Fruit fly (Drosophila melanogaster) whole organism, embryonic: ENCODE measurements around the gene CG10996.

Experiments
- Asciz ChIP-seq: fragments of 200-800 bp; sonication (Bioruptor generic); optimal IDR thresholded peaks from 2 replicates; lab custom pipeline; 2017; ENCODE audit warnings: missing biosample characterization, mild to moderate bottlenecking, missing genetic modification characterization, missing genetic modification reagents
- Atf-2 ChIP-seq: fragments of 200-800 bp; sonication (Bioruptor generic); optimal IDR thresholded peaks from 2 replicates; lab custom pipeline; 2016; ENCODE audit warnings: missing biosample characterization, missing genetic modification characterization
- B-H2 ChIP-seq: fragments of 200-800 bp; sonication (Bioruptor generic); optimal IDR thresholded peaks from 2 replicates; lab custom pipeline; 2018; ENCODE audit warnings: missing biosample characterization, mild to moderate bottlenecking, missing genetic modification characterization
- CG11085 ChIP-seq: fragments of 200-800 bp; sonication (Bioruptor generic); IDR thresholded peaks from 2 replicates; pipeline ENCODE4 v1.3.6; 2022; ENCODE audit warnings: missing biosample characterization, missing genetic modification characterization
- CG11695 ChIP-seq: fragments of 200-800 bp; sonication (Bioruptor generic); IDR thresholded peaks from 3 replicates; pipeline ENCODE4 v1.3.6; 2022; ENCODE audit warnings: missing biosample characterization, missing genetic modification characterization
- CG11696 ChIP-seq: fragments of 200-800 bp; sonication (Bioruptor generic); IDR thresholded peaks from 2 replicates; pipeline ENCODE4 v1.3.6; 2022; ENCODE audit warnings: missing biosample characterization, missing genetic modification characterization
- CG12104 ChIP-seq: fragments of 200-800 bp; sonication (Bioruptor generic); optimal IDR thresholded peaks from 3 replicates; lab custom pipeline; 2016; ENCODE audit warnings: missing biosample characterization, missing genetic modification characterization
- CG1233 ChIP-seq: fragments of 200-800 bp; sonication (Bioruptor generic); optimal IDR thresholded peaks from 4 replicates; lab custom pipeline; 2018; ENCODE audit warnings: missing biosample characterization, mild to moderate bottlenecking, missing genetic modification characterization
- CG15011 ChIP-seq: fragments of 200-800 bp; sonication (Bioruptor generic); optimal IDR thresholded peaks from 3 replicates; lab custom pipeline; 2018; ENCODE audit warnings: missing biosample characterization, mild to moderate bottlenecking, missing genetic modification characterization
- CG1529 ChIP-seq: fragments of 200-800 bp; sonication (Bioruptor generic); optimal IDR thresholded peaks from 3 replicates; lab custom pipeline; 2018; ENCODE audit warnings: missing biosample characterization, missing genetic modification characterization
- CG15479 ChIP-seq: fragments of 200-800 bp; sonication (Bioruptor generic); optimal IDR thresholded peaks from 3 replicates; lab custom pipeline; 2019; ENCODE audit warnings: missing biosample characterization, mild to moderate bottlenecking, missing genetic modification characterization, moderate library complexity
- CG16863 ChIP-seq: fragments of 200-800 bp; sonication (Bioruptor generic); optimal IDR thresholded peaks from 3 replicates; lab custom pipeline; 2016; ENCODE audit warnings: missing biosample characterization, missing genetic modification characterization
- CG2199 ChIP-seq: fragments of 200-800 bp; sonication (Bioruptor generic); IDR thresholded peaks from 3 replicates; pipeline ENCODE4 v1.3.6; 2022; ENCODE audit warnings: missing biosample characterization, missing genetic modification characterization
- CG30403 ChIP-seq: fragments of 200-800 bp; sonication (Bioruptor generic); optimal IDR thresholded peaks from 3 replicates; lab custom pipeline; 2016; ENCODE audit warnings: missing biosample characterization, missing genetic modification characterization
- CG31388 ChIP-seq: fragments of 200-800 bp; sonication (Bioruptor generic); optimal IDR thresholded peaks from 2 replicates; lab custom pipeline; 2016; ENCODE audit warnings: missing biosample characterization, missing genetic modification characterization
- CG6765 ChIP-seq: fragments of 200-800 bp; sonication (Bioruptor generic); optimal IDR thresholded peaks from 3 replicates; lab custom pipeline; 2017; ENCODE audit warnings: missing biosample characterization, mild to moderate bottlenecking, missing genetic modification characterization
- CG6854 ChIP-seq: fragments of 200-800 bp; sonication (Bioruptor generic); optimal IDR thresholded peaks from 3 replicates; lab custom pipeline; 2017; ENCODE audit warnings: missing biosample characterization, mild to moderate bottlenecking, missing genetic modification characterization
- CG7963 ChIP-seq: fragments of 200-800 bp; sonication (Bioruptor generic); IDR thresholded peaks from 3 replicates; pipeline ENCODE4 v1.3.6; 2022; ENCODE audit warnings: missing biosample characterization, missing genetic modification characterization; ENCODE audit not compliant: partially characterized antibody
- CG9727 ChIP-seq: fragments of 200-800 bp; sonication (Bioruptor generic); optimal IDR thresholded peaks from 3 replicates; lab custom pipeline; 2017; ENCODE audit warnings: missing biosample characterization, mild to moderate bottlenecking, missing genetic modification characterization
- CTCF ChIP-seq: fragments of 200-800 bp; sonication (Bioruptor generic); optimal IDR thresholded peaks from 2 replicates; lab custom pipeline; 2017; ENCODE audit warnings: missing biosample characterization, mild to moderate bottlenecking, missing genetic modification characterization, moderate library complexity
- Drgx ChIP-seq: fragments of 200-800 bp; sonication (Bioruptor generic); IDR thresholded peaks from 2 replicates; pipeline ENCODE4 v1.3.6; 2022; ENCODE audit warnings: missing biosample characterization, missing genetic modification characterization
- Kr ChIP-seq: fragments of 200-800 bp; sonication (Bioruptor generic); optimal IDR thresholded peaks from 2 replicates; lab custom pipeline; 2017; ENCODE audit warnings: missing biosample characterization, mild to moderate bottlenecking, missing genetic modification characterization
- NK7.1 ChIP-seq: fragments of 200-800 bp; sonication (Bioruptor generic); optimal IDR thresholded peaks from 3 replicates; lab custom pipeline; 2016; ENCODE audit warnings: missing biosample characterization, missing genetic modification characterization
- Neu2 ChIP-seq: fragments of 200-800 bp; sonication (Bioruptor generic); optimal IDR thresholded peaks from 3 replicates; lab custom pipeline; 2016; ENCODE audit warnings: missing biosample characterization, missing genetic modification characterization, borderline replicate concordance
- NfI ChIP-seq: fragments of 200-800 bp; sonication (Bioruptor generic); optimal IDR thresholded peaks from 3 replicates; lab custom pipeline; 2018; ENCODE audit warnings: missing biosample characterization, mild to moderate bottlenecking, missing genetic modification characterization, moderate library complexity
- Oaz ChIP-seq: fragments of 200-800 bp; sonication (Bioruptor generic); IDR thresholded peaks from 2 replicates; pipeline ENCODE4 v1.3.6; 2022; ENCODE audit warnings: missing biosample characterization, missing genetic modification characterization
- Optix ChIP-seq: fragments of 200-800 bp; sonication (Bioruptor generic); IDR thresholded peaks from 3 replicates; pipeline ENCODE4 v1.3.6; 2022; ENCODE audit warnings: missing biosample characterization, missing genetic modification characterization
- Xbp1 ChIP-seq: fragments of 200-800 bp; sonication (Bioruptor generic); optimal IDR thresholded peaks from 3 replicates; lab custom pipeline; 2016; ENCODE audit warnings: missing biosample characterization, mild to moderate bottlenecking, missing genetic modification characterization
- ac ChIP-seq: fragments of 200-800 bp; sonication (Bioruptor generic); optimal IDR thresholded peaks from 3 replicates; lab custom pipeline; 2017; ENCODE audit warnings: missing biosample characterization, mild to moderate bottlenecking, missing genetic modification characterization
- br ChIP-seq: fragments of >200 bp; optimal IDR thresholded peaks from 2 replicates; lab custom pipeline; 2017
- chinmo ChIP-seq: fragments of 200-800 bp; sonication (Bioruptor generic); IDR thresholded peaks from 4 replicates; pipeline ENCODE4 v1.3.6; 2022; ENCODE audit warnings: missing biosample characterization, missing genetic modification characterization; ENCODE audit not compliant: partially characterized antibody
- eve ChIP-seq, 2 experiments: fragments of >200 bp; optimal IDR thresholded peaks; 2 replicates each; lab custom pipeline; 2017; ENCODE audit warnings: missing biosample characterization in 2 of 2, missing genetic modification characterization in 2 of 2
- fd64A ChIP-seq: fragments of 200-800 bp; sonication (Bioruptor generic); optimal IDR thresholded peaks from 3 replicates; lab custom pipeline; 2018; ENCODE audit warnings: missing biosample characterization, mild to moderate bottlenecking, missing genetic modification characterization
- fru ChIP-seq: fragments of >200 bp; optimal IDR thresholded peaks from 2 replicates; lab custom pipeline; 2017
- gcm ChIP-seq: fragments of 200-800 bp; sonication (Bioruptor generic); optimal IDR thresholded peaks from 2 replicates; lab custom pipeline; 2019; ENCODE audit warnings: missing biosample characterization, mild to moderate bottlenecking, missing genetic modification characterization, moderate library complexity
- gro ChIP-seq: fragments of 200-800 bp; sonication (Bioruptor generic); optimal IDR thresholded peaks from 2 replicates; lab custom pipeline; 2016; ENCODE audit warnings: missing biosample characterization, missing genetic modification characterization
- hth ChIP-seq: fragments of >200 bp; optimal IDR thresholded peaks from 2 replicates; lab custom pipeline; 2017; ENCODE audit warnings: inconsistent platforms
- insv ChIP-seq, 2 experiments: fragments of 200-800 bp; sonication (Bioruptor generic); optimal IDR thresholded peaks; 3 replicates each; lab custom pipeline; 2016 to 2018; ENCODE audit warnings: missing biosample characterization in 2 of 2, missing genetic modification characterization in 2 of 2
- inv ChIP-seq: fragments of 200-800 bp; sonication (Bioruptor generic); IDR thresholded peaks from 2 replicates; pipeline ENCODE4 v1.3.6; 2022; ENCODE audit warnings: missing biosample characterization, missing genetic modification characterization; ENCODE audit not compliant: partially characterized antibody
- klu ChIP-seq: fragments of 200-800 bp; sonication (Bioruptor generic); IDR thresholded peaks from 2 replicates; pipeline ENCODE4 v1.3.6; 2022; ENCODE audit warnings: missing biosample characterization, missing genetic modification characterization
- lab ChIP-seq: fragments of 200-800 bp; sonication (Bioruptor generic); optimal IDR thresholded peaks from 3 replicates; lab custom pipeline; 2017; ENCODE audit warnings: missing biosample characterization, missing genetic modification characterization, mild to moderate bottlenecking, moderate library complexity, missing genetic modification reagents
- lbe ChIP-seq: fragments of 200-800 bp; sonication (Bioruptor generic); optimal IDR thresholded peaks from 2 replicates; lab custom pipeline; 2016; ENCODE audit warnings: missing biosample characterization, mild to moderate bottlenecking, missing genetic modification characterization
- oc ChIP-seq: fragments of 200-800 bp; sonication (Bioruptor generic); optimal IDR thresholded peaks from 2 replicates; lab custom pipeline; 2018; ENCODE audit warnings: missing biosample characterization, mild to moderate bottlenecking, missing genetic modification characterization, moderate library complexity
- odd ChIP-seq: fragments of 200-800 bp; sonication (Bioruptor generic); optimal IDR thresholded peaks from 2 replicates; lab custom pipeline; 2017; ENCODE audit warnings: missing biosample characterization, mild to moderate bottlenecking, missing genetic modification characterization
- pnt ChIP-seq: fragments of 200-800 bp; sonication (Bioruptor generic); optimal IDR thresholded peaks from 3 replicates; lab custom pipeline; 2016; ENCODE audit warnings: missing biosample characterization, missing genetic modification characterization
- sd ChIP-seq: fragments of 200-800 bp; sonication (Bioruptor generic); optimal IDR thresholded peaks from 3 replicates; lab custom pipeline; 2018; ENCODE audit warnings: missing biosample characterization, mild to moderate bottlenecking, missing genetic modification characterization, moderate library complexity
- ssp ChIP-seq: fragments of 200-800 bp; sonication (Bioruptor generic); IDR thresholded peaks from 2 replicates; pipeline ENCODE4 v1.3.6; 2022; ENCODE audit warnings: missing biosample characterization, missing genetic modification characterization
- stwl ChIP-seq: fragments of 200-800 bp; sonication (Bioruptor generic); optimal IDR thresholded peaks from 3 replicates; lab custom pipeline; 2018; ENCODE audit warnings: missing biosample characterization, mild to moderate bottlenecking, missing genetic modification characterization, moderate library complexity
- tna ChIP-seq: fragments of 200-800 bp; sonication (Bioruptor generic); IDR thresholded peaks from 2 replicates; pipeline ENCODE4 v1.3.6; 2022; ENCODE audit warnings: missing biosample characterization, missing genetic modification characterization; ENCODE audit not compliant: partially characterized antibody
- zfh1 ChIP-seq: fragments of 200-800 bp; sonication (Bioruptor generic); IDR thresholded peaks from 3 replicates; pipeline ENCODE4 v1.3.6; 2022; ENCODE audit warnings: missing biosample characterization, missing genetic modification characterization

CG10996 gene

dm6 chrX:13783958-13784907 is 13.2 kb downstream of the CG10996 start (continued):
- TF ChIP-seq lab (GFP tag; lab: Kevin White, UChicago) = peak; percentile 68
- TF ChIP-seq CG12104 (GFP tag; lab: Kevin White, UChicago) = peak; percentile 33
- TF ChIP-seq tna (GFP tag; lab: Robert Waterston, UW) = no peak
- TF ChIP-seq Drgx (GFP tag; lab: Robert Waterston, UW) = peak; percentile 66
- peak; percentile 35 for TF ChIP-seq CG1529 (GFP tag; lab: Kevin White, UChicago)
- no peak for TF ChIP-seq ac (GFP tag; lab: Kevin White, UChicago)
- no peak for TF ChIP-seq lbe (GFP tag; lab: Kevin White, UChicago)
- no peak for TF ChIP-seq CG11696
- peak in 1 of 2 experiments; percentile 58 for TF ChIP-seq eve (GFP tag; optimal IDR thresholded peaks at IDR 0.05; lab: Kevin White, UChicago)
- no peak for TF ChIP-seq hth (lab: Kevin White, UChicago)
- peak; percentile 49 for TF ChIP-seq odd (GFP tag; lab: Kevin White, UChicago)
- no peak for TF ChIP-seq br
- TF ChIP-seq CG15011 (GFP tag; lab: Kevin White, UChicago) = peak; percentile 10
- no peak for TF ChIP-seq Atf-2 (GFP tag; lab: Kevin White, UChicago)
- no peak for TF ChIP-seq CG11085
- TF ChIP-seq fd64A (GFP tag; lab: Kevin White, UChicago) = no peak
- TF ChIP-seq gro = no peak
- no peak for TF ChIP-seq CG1233 (GFP tag; lab: Kevin White, UChicago)
- TF ChIP-seq Oaz (GFP tag; lab: Robert Waterston, UW) = no peak
- no peak for TF ChIP-seq Neu2 (GFP tag; lab: Kevin White, UChicago)
- TF ChIP-seq NK7.1 (GFP tag; lab: Kevin White, UChicago) = no peak
- 0 out of 4 replicates have a peak, but pooled peaks have one; percentile 18 for TF ChIP-seq chinmo (GFP tag; lab: Robert Waterston, UW)
- TF ChIP-seq CG31388 = no peak
- peak; percentile 59; the same call in 2 of the 3 replicates for TF ChIP-seq CG11695 (GFP tag; lab: Robert Waterston, UW)
- peak; percentile 42 for TF ChIP-seq NfI
- no peak for TF ChIP-seq CG6854
- peak; percentile 77 for TF ChIP-seq sd
- peak; percentile 69 for TF ChIP-seq Xbp1 (GFP tag; lab: Kevin White, UChicago)
- TF ChIP-seq ssp (GFP tag; lab: Robert Waterston, UW) = no peak
- TF ChIP-seq CG16863 = peak; percentile 54
- TF ChIP-seq CTCF = no peak
- TF ChIP-seq klu (GFP tag; lab: Robert Waterston, UW) = no peak
- TF ChIP-seq inv (GFP tag; lab: Robert Waterston, UW) = no peak
- TF ChIP-seq CG7963 (GFP tag; lab: Robert Waterston, UW) = no peak
- TF ChIP-seq Asciz (GFP tag; lab: Kevin White, UChicago) = peak; percentile 61
- TF ChIP-seq pnt (GFP tag; lab: Kevin White, UChicago) = peak; percentile 14
- peak; percentile 77 for TF ChIP-seq oc (tag; lab: Kevin White, UChicago)
- no peak for TF ChIP-seq B-H2 (GFP tag; lab: Kevin White, UChicago)
- TF ChIP-seq fru (lab: Kevin White, UChicago) = no peak
- TF ChIP-seq gcm (GFP tag; lab: Kevin White, UChicago) = peak; percentile 25
- TF ChIP-seq stwl (tag; lab: Kevin White, UChicago) = no peak
- TF ChIP-seq zfh1 (GFP tag; lab: Robert Waterston, UW) = peak; percentile 41; the same call in 1 of the 3 replicates
- TF ChIP-seq CG30403 (GFP tag; lab: Kevin White, UChicago) = peak; percentile 67
- TF ChIP-seq Kr (GFP tag; lab: Kevin White, UChicago) = no peak
- TF ChIP-seq CG2199 (GFP tag; lab: Robert Waterston, UW) = no peak
- no peak for TF ChIP-seq CG15479 (GFP tag; lab: Kevin White, UChicago)
- no peak for TF ChIP-seq CG6765 (GFP tag; lab: Kevin White, UChicago)
- no peak for TF ChIP-seq insv (GFP tag; optimal IDR thresholded peaks at IDR 0.05; lab: Kevin White, UChicago)
- no peak for TF ChIP-seq Optix (GFP tag; lab: Robert Waterston, UW)
- TF ChIP-seq CG9727 (GFP tag; lab: Kevin White, UChicago) = peak; percentile 32
